Worm (Caenorhabditis elegans) whole organism, L4/young adult: ENCODE results near the gene F56D5.6.

ENCODE experiments used
- W03F9.2 ChIP-seq: fragments of 150-350 bp; optimal IDR thresholded peaks from 2 replicates; lab custom pipeline; 2014; ENCODE audit warnings: missing biosample characterization, missing genetic modification characterization
- dao-5 ChIP-seq: sonication (generic microtip); optimal IDR thresholded peaks from 2 replicates; lab custom pipeline; 2016; ENCODE audit warnings: missing genotype, missing genetic modification characterization, moderate library complexity, missing compliant biosample characterization
- him-1 ChIP-seq: sonication (generic microtip); optimal IDR thresholded peaks from 2 replicates; lab custom pipeline; 2016; ENCODE audit warnings: missing genotype, missing genetic modification reagents, missing genetic modification characterization, missing compliant biosample characterization

- no peak for TF ChIP-seq dao-5 (tag; lab: Kevin White, UChicago)
- TF ChIP-seq him-1 = no peak
- TF ChIP-seq W03F9.2 (tag; lab: Kevin White, UChicago) = no peak
These were observed 23.4 kb upstream of the F56D5.6 start, which contains the start of gene C10C5.4 for ce11 chrIV:9378272-9378671.
